Fruit fly (Drosophila melanogaster) whole organism, adult: ENCODE data around the gene nkd.

Experiments
- CG11617 ChIP-seq: fragments of 200-800 bp; sonication (Bioruptor generic); optimal IDR thresholded peaks from 2 replicates; lab custom pipeline; 2017; ENCODE audit warnings: mild to moderate bottlenecking, missing biosample characterization, missing genetic modification reagents, missing genetic modification characterization
- CG12768 ChIP-seq: fragments of 200-800 bp; sonication (Bioruptor generic); optimal IDR thresholded peaks from 2 replicates; lab custom pipeline; 2017; ENCODE audit warnings: missing biosample characterization, missing genetic modification characterization, mild to moderate bottlenecking, moderate library complexity, missing genetic modification reagents
- CG14711 ChIP-seq: fragments of 200-800 bp; sonication (Bioruptor generic); optimal IDR thresholded peaks from 2 replicates; lab custom pipeline; 2018; ENCODE audit warnings: missing biosample characterization, mild to moderate bottlenecking, missing genetic modification characterization, moderate library complexity
- CG1620 ChIP-seq: fragments of 200-800 bp; sonication (Bioruptor generic); optimal IDR thresholded peaks from 2 replicates; lab custom pipeline; 2016; ENCODE audit warnings: missing biosample characterization, missing genetic modification characterization
- CG33017 ChIP-seq: fragments of 200-800 bp; sonication (Bioruptor generic); optimal IDR thresholded peaks from 2 replicates; lab custom pipeline; 2018; ENCODE audit warnings: missing biosample characterization, mild to moderate bottlenecking, missing genetic modification characterization, moderate library complexity
- CG5204 ChIP-seq: fragments of 200-800 bp; sonication (Bioruptor generic); optimal IDR thresholded peaks from 2 replicates; lab custom pipeline; 2016; ENCODE audit warnings: missing biosample characterization, missing genetic modification characterization
- CG7045 ChIP-seq: fragments of 200-800 bp; sonication (Bioruptor generic); optimal IDR thresholded peaks from 2 replicates; lab custom pipeline; 2017; ENCODE audit warnings: missing biosample characterization, mild to moderate bottlenecking, missing genetic modification characterization
- CG7101 ChIP-seq: fragments of 200-800 bp; sonication (Bioruptor generic); optimal IDR thresholded peaks from 2 replicates; lab custom pipeline; 2018; ENCODE audit warnings: missing biosample characterization, mild to moderate bottlenecking, missing genetic modification characterization, moderate library complexity
- Clk ChIP-seq: fragments of 200-800 bp; sonication (Bioruptor generic); optimal IDR thresholded peaks from 2 replicates; lab custom pipeline; 2017; ENCODE audit warnings: missing biosample characterization, missing genetic modification characterization
- Crg-1 ChIP-seq: fragments of 200-800 bp; sonication (Bioruptor generic); optimal IDR thresholded peaks from 2 replicates; lab custom pipeline; 2016; ENCODE audit warnings: missing biosample characterization, missing genetic modification characterization
- Hr96 ChIP-seq: fragments of 200-800 bp; sonication (Bioruptor generic); optimal IDR thresholded peaks from 2 replicates; lab custom pipeline; 2016; ENCODE audit warnings: missing biosample characterization, missing genetic modification characterization
- Mnt ChIP-seq: fragments of 200-800 bp; sonication (Bioruptor generic); optimal IDR thresholded peaks from 2 replicates; lab custom pipeline; 2016; ENCODE audit warnings: missing biosample characterization, mild to moderate bottlenecking, missing genetic modification characterization
- bab1 ChIP-seq: fragments of 200-800 bp; sonication (Bioruptor generic); optimal IDR thresholded peaks from 3 replicates; lab custom pipeline; 2019; ENCODE audit warnings: missing biosample characterization, mild to moderate bottlenecking, missing genetic modification characterization, moderate library complexity
- cic ChIP-seq: fragments of 200-800 bp; sonication (Bioruptor generic); optimal IDR thresholded peaks from 2 replicates; lab custom pipeline; 2017; ENCODE audit warnings: missing biosample characterization, mild to moderate bottlenecking, missing genetic modification characterization, moderate library complexity
- cnc ChIP-seq, 2 experiments: fragments of >200 bp; optimal IDR thresholded peaks; 2 replicates each; lab custom pipeline; 2017
- kay ChIP-seq: fragments of 200-800 bp; sonication (Bioruptor generic); peaks from one replicate; lab custom pipeline; 2016; ENCODE audit warnings: missing biosample characterization, missing genetic modification characterization, borderline replicate concordance
- ovo ChIP-seq: fragments of 200-800 bp; sonication (Bioruptor generic); optimal IDR thresholded peaks from 2 replicates; lab custom pipeline; 2016; ENCODE audit warnings: missing biosample characterization, missing genetic modification characterization
- pad ChIP-seq: fragments of 200-800 bp; sonication (Bioruptor generic); optimal IDR thresholded peaks from 3 replicates; lab custom pipeline; 2017; ENCODE audit warnings: missing biosample characterization, missing genetic modification characterization, mild to moderate bottlenecking, moderate library complexity, missing genetic modification reagents
- tj ChIP-seq: fragments of 200-800 bp; sonication (Bioruptor generic); optimal IDR thresholded peaks from 3 replicates; lab custom pipeline; 2017; ENCODE audit warnings: missing biosample characterization, mild to moderate bottlenecking, missing genetic modification characterization, moderate library complexity
- toe ChIP-seq: fragments of 200-800 bp; sonication (Bioruptor generic); optimal IDR thresholded peaks from 2 replicates; lab custom pipeline; 2016; ENCODE audit warnings: missing biosample characterization, missing genetic modification characterization

The nkd gene

DNA sequence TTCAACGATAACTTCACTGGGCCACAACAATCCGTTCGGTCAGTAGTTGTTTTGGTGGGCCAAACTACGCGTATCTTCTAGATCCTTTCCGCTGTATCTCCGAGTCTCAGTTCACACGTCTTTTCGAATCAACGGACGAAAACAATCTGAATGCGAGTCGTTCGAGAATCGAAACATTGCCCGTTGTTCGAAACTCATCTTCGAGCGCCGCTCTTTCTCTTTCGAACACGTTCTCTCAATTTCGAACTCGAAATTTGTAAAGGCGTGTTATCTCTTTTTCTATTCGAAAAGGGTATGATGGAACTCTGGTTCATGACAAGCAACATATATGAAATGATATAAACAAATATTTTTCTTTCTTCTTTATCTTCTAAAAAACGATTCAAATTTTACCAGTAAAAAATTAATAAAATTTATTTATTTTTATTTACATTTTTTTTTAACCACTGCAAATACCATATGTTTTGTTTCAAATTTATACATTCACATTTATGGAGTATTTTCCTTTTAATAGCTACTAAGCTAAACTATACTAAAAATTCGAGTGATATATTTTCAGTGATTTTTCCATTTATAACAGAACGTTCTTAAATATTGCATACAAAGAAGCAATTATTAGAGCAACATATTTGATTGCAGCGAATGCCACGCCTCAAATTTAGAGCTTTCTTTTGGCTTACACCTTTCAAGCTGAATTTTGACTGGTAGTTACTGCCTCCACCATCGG is at the start of gene nkd:
Gene nkd, minus strand, starts transcription at position 151 of the 727 bp plus-strand sequence.
- TF ChIP-seq CG12768 (GFP tag; lab: Kevin White, UChicago) (no peak), Crg-1 (GFP tag; lab: Kevin White, UChicago) (peak; percentile 11), CG14711 (peak; percentile 73), Clk (GFP tag; lab: Kevin White, UChicago) (no peak), Mnt (peak; percentile 33), tj (no peak), CG11617 (GFP tag; lab: Kevin White, UChicago) (peak; percentile 45), kay (GFP tag; lab: Kevin White, UChicago) (peak; percentile 32), pad (GFP tag; lab: Kevin White, UChicago) (no peak), CG1620 (no peak), CG7045 (GFP tag; lab: Kevin White, UChicago) (peak; percentile 50), CG7101 (peak; percentile 81), toe (GFP tag; lab: Kevin White, UChicago) (peak; percentile 52), Hr96 (GFP tag; lab: Kevin White, UChicago) (peak; percentile 19), CG33017 (tag; lab: Kevin White, UChicago) (peak; percentile 75), cnc (optimal IDR thresholded peaks at IDR 0.05; lab: Kevin White, UChicago) (no peak), bab1 (GFP tag; lab: Kevin White, UChicago) (peak; percentile 72), CG5204 (GFP tag; lab: Kevin White, UChicago) (peak; percentile 52), ovo (GFP tag; lab: Kevin White, UChicago) (no peak), cic (peak; percentile 67)

DNA sequence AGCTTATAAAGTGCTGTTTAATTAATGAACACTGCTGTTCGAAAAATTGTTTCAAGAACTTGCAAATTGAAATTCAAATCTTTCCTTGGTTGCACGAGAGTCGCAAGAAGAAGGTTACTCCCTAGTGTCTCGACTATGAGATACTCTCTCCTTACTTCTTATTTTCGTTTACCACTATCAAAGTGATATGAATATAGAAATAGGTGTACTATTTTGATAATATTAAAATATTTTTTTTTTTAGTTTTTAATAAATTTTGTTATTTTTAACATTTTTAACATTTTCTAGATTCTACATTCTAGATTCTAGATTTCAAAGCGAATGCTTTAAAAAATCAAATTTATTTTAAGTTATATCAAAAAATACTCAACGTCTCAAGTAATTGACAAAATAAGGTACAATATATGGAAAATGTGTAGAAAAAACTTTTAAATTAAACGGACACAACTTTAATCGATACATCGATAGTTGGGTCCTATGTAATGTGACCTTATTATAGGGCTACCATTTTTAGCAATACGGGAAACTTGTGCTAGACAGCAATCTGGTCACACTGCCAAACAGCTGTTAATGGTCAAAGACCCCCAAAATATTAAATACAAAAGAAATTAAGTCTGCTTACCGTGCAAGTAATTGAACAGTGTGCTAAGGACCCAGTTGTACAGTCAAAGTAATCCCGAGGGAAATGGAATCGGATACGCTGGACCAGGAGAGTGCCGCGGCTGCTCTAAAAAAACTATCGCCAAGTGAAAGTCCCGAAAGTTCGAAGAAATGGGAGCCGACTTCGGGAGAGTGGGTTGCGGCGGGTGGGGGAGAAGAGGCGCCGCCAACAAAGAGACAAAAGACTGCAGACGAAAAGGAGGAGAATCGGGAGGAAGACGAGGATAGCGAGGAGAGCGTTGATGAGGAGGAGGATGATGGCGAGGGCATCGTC is 47.1 kb upstream of the nkd start, which contains the start of gene MESR6:
Gene MESR6, plus strand, starts transcription at position 546 of the 934 bp plus-strand sequence.
- TF ChIP-seq pad (GFP tag; lab: Kevin White, UChicago) (no peak), Hr96 (GFP tag; lab: Kevin White, UChicago) (no peak), CG14711 (peak; percentile 77), cic (no peak), Mnt (no peak), bab1 (GFP tag; lab: Kevin White, UChicago) (peak; percentile 44), Clk (GFP tag; lab: Kevin White, UChicago) (no peak), tj (peak; percentile 39), Crg-1 (GFP tag; lab: Kevin White, UChicago) (no peak)

dm6 chr3L:19091423-19092124 is 46.3 kb upstream of the nkd start:
- TF ChIP-seq CG14711 (no peak), CG5204 (GFP tag; lab: Kevin White, UChicago) (no peak), tj (no peak), pad (GFP tag; lab: Kevin White, UChicago) (no peak), cic (peak; percentile 100), bab1 (GFP tag; lab: Kevin White, UChicago) (no peak), CG1620 (no peak), CG11617 (GFP tag; lab: Kevin White, UChicago) (no peak), Mnt (peak; percentile 54), Clk (GFP tag; lab: Kevin White, UChicago) (no peak), CG7101 (no peak), CG33017 (tag; lab: Kevin White, UChicago) (no peak), ovo (GFP tag; lab: Kevin White, UChicago) (no peak), Crg-1 (GFP tag; lab: Kevin White, UChicago) (no peak), Hr96 (GFP tag; lab: Kevin White, UChicago) (no peak), toe (GFP tag; lab: Kevin White, UChicago) (no peak), CG12768 (GFP tag; lab: Kevin White, UChicago) (peak; percentile 43), CG7045 (GFP tag; lab: Kevin White, UChicago) (no peak)

DNA sequence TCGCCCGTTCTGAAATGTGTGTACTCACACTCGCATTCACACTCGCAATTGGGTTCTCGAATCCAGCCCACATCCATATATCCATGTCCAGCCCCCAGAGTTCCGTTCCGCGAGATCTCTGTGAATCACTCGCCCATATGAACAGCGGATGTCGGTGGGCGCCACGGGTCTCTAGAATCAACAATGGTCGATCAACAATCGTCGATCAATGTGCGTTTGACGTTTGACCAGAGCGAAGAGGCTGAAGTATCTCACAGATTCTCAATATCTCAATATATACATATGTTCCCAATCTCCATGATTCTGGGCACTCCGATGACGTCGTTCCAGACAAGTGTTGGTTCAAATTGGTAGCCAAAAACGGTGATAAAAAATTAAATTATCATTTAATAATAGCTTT is 43.9 kb upstream of the nkd start:
- no peak for TF ChIP-seq cnc (optimal IDR thresholded peaks at IDR 0.05; lab: Kevin White, UChicago)
- no peak for TF ChIP-seq CG5204 (GFP tag; lab: Kevin White, UChicago)
- TF ChIP-seq CG12768 (GFP tag; lab: Kevin White, UChicago), result no peak
- no peak for TF ChIP-seq CG14711
- no peak for TF ChIP-seq toe (GFP tag; lab: Kevin White, UChicago)
- TF ChIP-seq CG7045 (GFP tag; lab: Kevin White, UChicago), result no peak
- TF ChIP-seq CG33017 (tag; lab: Kevin White, UChicago), result no peak
- no peak for TF ChIP-seq Hr96 (GFP tag; lab: Kevin White, UChicago)
- TF ChIP-seq CG1620, result no peak
- TF ChIP-seq pad (GFP tag; lab: Kevin White, UChicago), result no peak
- no peak for TF ChIP-seq Crg-1 (GFP tag; lab: Kevin White, UChicago)
- no peak for TF ChIP-seq Mnt
- TF ChIP-seq ovo (GFP tag; lab: Kevin White, UChicago), result no peak
